Worm (Caenorhabditis elegans): Measurements from ENCODE around the gene grl-28.

ce11 chrV:3581643-3582042 is 30.0 kb upstream of the grl-28 start:
- TF ChIP-seq ztf-29 (GFP tag; IDR thresholded peaks at IDR 0.05) = no peak
- TF ChIP-seq flt-1 (GFP tag; IDR thresholded peaks at IDR 0.05) = no peak
- TF ChIP-seq cog-1 (tag; optimal IDR thresholded peaks at IDR 0.05) = no peak

Measured in whole organism, midembryonic.